Worm (Caenorhabditis elegans) whole organism, L4/young adult: Measurements from ENCODE around the gene ZK353.2.

Experiments
- W03F9.2 ChIP-seq: fragments of 150-350 bp; optimal IDR thresholded peaks from 2 replicates; lab custom pipeline; 2014; ENCODE audit warnings: missing biosample characterization, missing genetic modification characterization
- dao-5 ChIP-seq: sonication (generic microtip); optimal IDR thresholded peaks from 2 replicates; lab custom pipeline; 2016; ENCODE audit warnings: missing genotype, missing genetic modification characterization, moderate library complexity, missing compliant biosample characterization
- him-1 ChIP-seq: sonication (generic microtip); optimal IDR thresholded peaks from 2 replicates; lab custom pipeline; 2016; ENCODE audit warnings: missing genotype, missing genetic modification reagents, missing genetic modification characterization, missing compliant biosample characterization

Gene ZK353.2

DNA sequence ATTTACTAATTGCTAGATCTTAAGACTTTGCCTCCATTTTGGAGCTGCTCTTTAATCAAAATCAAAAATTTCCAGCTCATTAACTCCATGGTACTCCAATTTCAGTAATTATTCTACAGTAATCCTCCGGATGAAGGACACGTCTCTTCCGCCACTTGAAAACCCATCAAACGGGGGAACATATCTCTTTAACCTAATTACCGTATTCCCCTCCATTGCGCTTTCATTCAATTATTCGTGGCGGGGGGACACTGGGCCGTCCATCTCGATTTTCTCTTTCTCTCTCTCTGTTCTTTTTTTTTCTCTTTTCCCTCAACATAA, 18.3 kb downstream of the ZK353.2 start:
- TF ChIP-seq W03F9.2 (no peak), him-1 (tag; lab: Kevin White, UChicago) (no peak)

DNA sequence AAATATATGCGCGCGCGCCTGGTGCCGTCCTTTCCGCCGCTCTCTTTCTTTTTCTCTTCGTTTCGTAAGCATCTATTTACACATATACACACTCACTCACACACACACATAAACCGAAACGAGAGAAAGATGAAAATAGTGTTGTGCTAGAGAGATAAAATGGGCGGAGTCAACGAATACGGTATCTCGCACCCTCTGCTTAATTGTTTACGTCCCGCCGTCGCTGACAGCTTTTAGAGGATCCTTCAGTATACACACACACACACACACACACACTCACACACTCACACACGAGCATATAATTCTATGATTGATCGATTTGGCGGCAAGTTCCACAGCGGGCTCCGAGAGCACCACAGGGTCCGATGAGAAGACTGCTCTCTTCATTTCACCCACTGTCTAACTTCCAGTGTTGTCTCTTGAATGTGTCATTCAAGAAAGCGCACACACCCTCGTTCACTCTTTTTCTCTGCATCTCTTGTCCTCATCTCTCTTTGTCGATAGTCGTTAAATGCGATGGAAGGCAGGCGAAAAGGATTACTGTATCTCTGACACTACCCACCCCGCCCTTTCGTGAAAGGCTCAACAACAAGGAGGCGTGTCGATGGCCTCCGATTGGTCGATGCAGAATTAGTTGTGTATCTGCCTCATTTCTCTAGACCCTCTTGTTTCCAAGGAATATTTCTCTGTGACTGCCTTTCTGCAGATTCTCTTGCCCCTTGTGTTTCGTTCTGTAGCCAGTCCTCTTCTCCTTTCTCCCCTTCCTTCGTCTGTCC, 18.9 kb downstream of the ZK353.2 start:
- TF ChIP-seq W03F9.2 = peak; percentile 78
- TF ChIP-seq dao-5 (tag; lab: Kevin White, UChicago) = peak; percentile 29
- peak; percentile 95 for TF ChIP-seq him-1 (tag; lab: Kevin White, UChicago)

DNA sequence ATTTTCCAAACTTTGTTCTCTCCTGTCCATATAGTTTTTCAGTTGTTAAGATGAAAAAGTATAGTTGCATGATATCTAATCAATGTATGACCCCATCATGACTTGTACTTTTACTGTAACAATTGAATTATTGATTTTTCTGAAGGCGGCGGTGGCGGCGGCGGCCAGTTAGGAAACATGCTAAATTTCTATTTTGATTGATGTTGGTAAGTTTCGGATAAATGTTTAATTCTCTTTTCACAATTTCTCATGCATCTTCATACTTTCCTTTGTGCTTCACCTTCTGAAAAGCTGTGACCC, 19.4 kb downstream of the ZK353.2 start, which contains the start of gene sor-1:
Gene sor-1 (plus strand): TSS at position 201 of the 300 bp plus-strand sequence.
- TF ChIP-seq W03F9.2 (no peak), him-1 (tag; lab: Kevin White, UChicago) (no peak), dao-5 (tag; lab: Kevin White, UChicago) (no peak)

DNA sequence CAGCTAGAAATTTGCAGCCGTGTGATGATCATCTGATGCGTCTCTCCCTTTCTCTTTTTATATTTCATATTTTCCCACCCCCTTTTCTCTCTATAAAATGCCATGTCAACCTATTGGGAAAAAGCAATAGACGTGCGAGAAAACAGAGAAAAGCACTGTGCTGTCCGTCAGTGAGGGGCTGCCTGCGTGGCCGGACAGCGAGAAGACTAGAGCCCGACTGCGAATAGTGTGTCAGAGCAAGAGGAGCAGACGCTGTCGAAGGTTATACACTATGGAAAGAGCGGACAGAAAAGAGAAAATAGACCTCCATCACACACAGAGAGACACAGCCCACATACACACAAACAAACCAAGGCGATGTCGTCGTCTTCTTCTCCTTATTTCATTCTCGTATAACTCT, 26.6 kb downstream of the ZK353.2 start:
- TF ChIP-seq dao-5 (tag; lab: Kevin White, UChicago) (peak; percentile 56), W03F9.2 (no peak), him-1 (tag; lab: Kevin White, UChicago) (peak; percentile 61)

DNA sequence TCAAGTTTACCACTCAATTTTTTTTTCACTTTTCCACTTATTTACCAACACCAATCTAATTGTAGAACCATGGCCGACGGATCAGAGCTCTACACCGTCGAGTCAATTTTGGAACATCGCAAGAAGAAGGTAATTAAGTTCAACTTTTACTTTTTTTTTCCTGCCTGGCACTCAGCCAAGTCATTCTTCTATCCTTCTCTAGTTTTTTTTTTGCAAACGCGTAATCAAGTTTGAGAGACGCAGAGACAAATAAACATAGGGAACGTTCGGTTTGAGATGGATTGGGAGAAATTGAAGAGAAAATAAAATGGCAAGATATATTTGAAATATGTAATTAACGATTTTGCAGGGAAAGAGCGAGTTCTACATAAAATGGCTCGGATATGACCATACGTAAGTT, 27.8 kb downstream of the ZK353.2 start, which contains the start of gene cec-1:
Gene cec-1 (plus strand): TSS at position 63 of the 400 bp plus-strand sequence.
- TF ChIP-seq dao-5 (tag; lab: Kevin White, UChicago) (no peak), him-1 (tag; lab: Kevin White, UChicago) (no peak), W03F9.2 (no peak)

DNA sequence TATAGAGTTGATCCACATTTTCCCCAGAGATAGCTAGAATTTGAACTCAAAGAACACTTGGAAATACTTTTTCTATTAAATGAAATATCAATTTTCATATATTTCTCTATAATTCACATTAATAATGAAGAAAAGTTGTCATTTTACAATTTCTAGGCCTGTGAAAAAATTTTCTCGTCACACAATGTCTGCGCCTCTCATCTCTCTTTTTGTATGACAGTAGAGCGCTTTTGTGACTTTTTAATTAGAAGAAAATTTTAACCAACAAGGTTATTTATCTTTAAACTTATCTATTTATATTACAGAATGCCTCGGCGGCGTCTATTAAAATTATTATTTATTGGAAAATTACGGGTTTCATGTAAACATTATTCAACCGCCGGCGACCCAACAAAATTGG, 30.5 kb downstream of the ZK353.2 start, which contains the start of gene ZK1236.1:
Gene ZK1236.1 (plus strand): TSS at position 263 of the 400 bp plus-strand sequence.
- TF ChIP-seq dao-5 (tag; lab: Kevin White, UChicago) = no peak
- TF ChIP-seq W03F9.2 = no peak

DNA sequence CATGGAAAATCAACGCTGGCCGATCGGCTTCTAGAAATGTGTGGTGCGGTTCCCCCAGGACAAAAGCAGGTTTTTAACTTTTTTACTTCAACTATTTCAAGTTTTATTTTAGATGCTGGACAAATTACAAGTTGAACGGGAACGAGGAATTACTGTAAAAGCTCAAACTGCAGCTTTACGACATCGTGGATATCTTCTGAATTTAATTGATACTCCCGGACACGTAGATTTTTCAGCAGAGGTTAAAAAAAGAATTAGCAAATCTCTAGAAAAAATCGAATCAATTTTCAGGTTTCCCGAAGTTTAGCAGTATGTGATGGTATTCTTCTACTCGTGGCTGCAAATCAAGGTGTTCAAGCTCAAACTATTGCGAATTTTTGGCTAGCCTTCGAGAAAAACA, 31.0 kb downstream of the ZK353.2 start:
- no peak for TF ChIP-seq dao-5 (tag; lab: Kevin White, UChicago)
- no peak for TF ChIP-seq him-1 (tag; lab: Kevin White, UChicago)
- TF ChIP-seq W03F9.2 = no peak

DNA sequence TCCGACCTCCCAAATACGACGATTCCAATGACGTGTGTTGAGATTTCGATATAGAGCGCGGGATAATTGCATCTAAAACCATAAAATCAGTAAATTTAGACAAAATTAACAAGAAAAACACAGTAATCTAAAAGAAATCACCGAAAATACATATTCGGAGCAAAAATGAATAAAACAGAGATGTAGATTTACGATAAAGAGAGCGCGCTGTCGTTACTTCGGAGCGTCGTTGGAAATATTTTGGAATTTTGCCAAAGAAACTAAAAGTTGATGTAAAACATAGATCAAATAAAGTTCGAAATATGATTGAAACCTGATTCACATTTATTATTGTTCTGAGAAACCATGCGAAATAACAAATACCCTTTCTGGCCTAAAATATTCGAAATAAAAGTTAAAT, 33.6 kb downstream of the ZK353.2 start, which contains the start of gene ZK1236.5:
Gene ZK1236.5 (minus strand): TSS at position 72 of the 400 bp plus-strand sequence.
- no peak for TF ChIP-seq dao-5 (tag; lab: Kevin White, UChicago)
- TF ChIP-seq W03F9.2 = no peak
- no peak for TF ChIP-seq him-1 (tag; lab: Kevin White, UChicago)

DNA sequence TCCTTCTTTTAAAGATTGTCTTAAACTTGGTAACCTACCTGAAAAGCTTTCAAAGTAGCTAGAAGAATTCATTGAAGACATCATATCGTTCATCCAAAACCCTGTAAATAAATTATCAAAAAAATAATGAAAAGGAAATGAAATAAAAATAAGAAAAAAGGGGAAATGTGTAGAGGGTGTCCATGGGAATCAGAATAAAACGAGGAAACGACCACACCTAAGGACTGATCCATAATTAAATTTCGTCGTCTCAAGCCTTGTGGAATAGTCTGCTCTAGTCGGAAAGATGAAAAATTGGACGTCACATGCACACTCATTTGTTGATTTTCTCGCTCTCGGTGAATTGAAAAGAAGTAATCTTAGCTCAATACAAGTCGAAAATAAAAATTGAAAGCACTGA, 36.6 kb downstream of the ZK353.2 start, which contains the start of gene ZK1236.9:
Gene ZK1236.9 (minus strand): TSS at position 101 of the 400 bp plus-strand sequence.
- TF ChIP-seq him-1 (tag; lab: Kevin White, UChicago) (no peak), dao-5 (tag; lab: Kevin White, UChicago) (no peak), W03F9.2 (no peak)

DNA sequence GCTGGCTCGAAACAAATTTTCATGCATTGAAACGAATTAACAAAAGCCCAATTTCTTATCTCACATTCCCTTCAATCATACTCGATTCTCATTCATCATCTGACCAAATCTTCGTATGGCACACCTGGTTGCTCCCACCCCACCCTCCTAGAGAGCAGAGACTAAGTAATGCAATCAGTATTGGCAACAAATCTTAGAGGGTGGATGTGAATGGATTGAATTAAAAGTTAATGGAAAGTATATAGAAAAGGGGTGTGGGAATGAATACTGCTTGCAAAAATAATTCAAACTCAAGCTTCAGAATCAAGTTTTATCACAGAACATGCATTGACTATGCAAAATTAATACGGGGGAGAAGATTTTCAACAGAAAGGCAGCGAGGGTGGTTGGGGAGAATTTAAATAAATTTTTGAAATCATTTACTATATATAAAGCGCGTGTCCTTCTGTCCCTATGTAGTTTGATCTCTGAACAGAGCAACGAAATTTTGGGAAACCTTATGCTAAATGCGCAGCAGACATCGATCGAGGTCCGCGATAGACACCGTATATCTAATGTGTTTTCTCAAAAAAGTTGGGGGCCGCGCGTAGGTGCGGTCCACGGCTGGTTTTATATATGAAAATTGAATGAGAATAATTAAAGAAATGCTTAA, 39.4 kb downstream of the ZK353.2 start:
- no peak for TF ChIP-seq W03F9.2
- TF ChIP-seq dao-5 (tag; lab: Kevin White, UChicago) = no peak
- TF ChIP-seq him-1 (tag; lab: Kevin White, UChicago) = no peak

DNA sequence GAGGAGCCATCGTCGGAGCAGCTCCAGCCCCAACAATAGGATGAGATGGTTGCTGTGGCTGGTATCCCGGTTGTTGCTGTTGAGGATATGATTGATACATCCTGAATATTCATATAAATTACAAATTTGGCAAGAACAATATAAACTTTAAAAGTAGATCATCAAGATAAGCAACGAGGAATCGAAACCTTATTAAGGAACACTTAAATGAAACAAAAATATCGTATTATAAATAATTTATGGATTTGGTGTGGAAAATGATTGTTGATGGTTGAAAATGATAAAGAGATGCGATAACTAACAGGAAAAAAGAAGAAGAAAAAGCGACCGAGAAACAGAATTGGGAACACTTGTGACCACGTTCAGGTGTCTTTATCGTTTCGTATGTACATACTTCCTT, 40.8 kb downstream of the ZK353.2 start, which contains the start of gene pqn-96:
Gene pqn-96 (minus strand): TSS at position 101 of the 400 bp plus-strand sequence.
- no peak for TF ChIP-seq W03F9.2
- no peak for TF ChIP-seq him-1 (tag; lab: Kevin White, UChicago)
- no peak for TF ChIP-seq dao-5 (tag; lab: Kevin White, UChicago)

DNA sequence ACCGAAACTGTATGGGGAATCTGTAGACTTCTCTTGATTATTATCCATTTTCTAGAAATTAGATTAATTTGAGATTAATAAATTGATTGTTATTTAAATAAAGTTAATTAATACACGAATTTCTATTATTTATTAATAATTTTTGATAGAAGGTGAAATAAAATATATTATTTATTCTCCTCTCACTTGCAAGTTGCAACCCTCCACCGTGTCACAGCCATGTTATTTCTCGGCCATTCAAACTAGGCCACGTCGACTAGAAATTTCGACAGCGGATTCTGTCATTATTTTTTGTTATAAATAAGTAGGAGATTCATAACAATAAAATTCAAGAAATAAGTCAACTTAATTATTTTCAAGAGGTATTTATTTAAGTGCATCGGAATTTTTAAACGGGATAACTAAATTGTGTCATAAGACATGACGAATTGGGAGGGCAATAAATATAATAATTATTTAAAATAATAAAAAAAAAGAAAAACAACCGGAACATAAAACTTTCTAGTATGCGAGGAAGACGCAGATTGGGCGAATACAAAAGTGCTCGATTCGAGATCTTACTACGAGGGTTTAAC, 45.1 kb downstream of the ZK353.2 start, which contains the start of gene ufbp-1:
Gene ufbp-1 (minus strand): TSS at position 51 of the 575 bp plus-strand sequence.
- TF ChIP-seq dao-5 (tag; lab: Kevin White, UChicago) = no peak
- TF ChIP-seq W03F9.2 = peak; percentile 91
- no peak for TF ChIP-seq him-1 (tag; lab: Kevin White, UChicago)

DNA sequence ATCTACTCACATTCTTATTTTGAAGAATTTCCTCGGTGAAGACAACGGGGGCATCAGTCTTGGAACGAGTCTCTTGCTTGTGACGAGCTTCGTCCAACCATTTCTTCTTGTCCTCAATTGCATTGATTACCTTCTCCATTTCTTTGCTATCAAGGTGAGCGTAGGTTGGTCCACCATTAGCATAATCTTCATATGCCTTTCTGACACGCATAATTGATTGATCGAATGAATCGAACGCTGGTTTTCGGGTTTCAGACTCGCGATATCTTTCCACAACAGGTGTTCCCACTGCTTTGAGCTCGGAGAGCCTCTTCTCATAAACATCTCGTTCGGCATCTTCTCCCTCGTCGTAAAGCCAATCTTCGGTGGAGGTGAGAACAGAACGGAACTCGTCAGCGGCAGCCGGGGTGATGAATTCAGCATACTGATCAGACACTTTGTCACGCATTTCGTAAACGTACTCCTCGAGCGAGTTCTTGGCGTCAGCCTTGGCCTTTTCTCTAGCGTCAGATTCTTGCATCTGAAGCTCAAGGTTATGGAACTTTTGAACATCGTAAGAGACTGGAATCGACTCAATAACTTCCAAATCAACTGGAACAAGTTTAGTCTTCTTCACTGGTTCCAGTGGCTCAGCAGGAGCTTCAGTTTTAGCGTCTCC, 46.1 kb downstream of the ZK353.2 start:
- TF ChIP-seq dao-5 (tag; lab: Kevin White, UChicago) (no peak), W03F9.2 (no peak), him-1 (tag; lab: Kevin White, UChicago) (no peak)
